Fruit fly (Drosophila melanogaster): Measurements from ENCODE around the gene ema.

The ema gene

DNA sequence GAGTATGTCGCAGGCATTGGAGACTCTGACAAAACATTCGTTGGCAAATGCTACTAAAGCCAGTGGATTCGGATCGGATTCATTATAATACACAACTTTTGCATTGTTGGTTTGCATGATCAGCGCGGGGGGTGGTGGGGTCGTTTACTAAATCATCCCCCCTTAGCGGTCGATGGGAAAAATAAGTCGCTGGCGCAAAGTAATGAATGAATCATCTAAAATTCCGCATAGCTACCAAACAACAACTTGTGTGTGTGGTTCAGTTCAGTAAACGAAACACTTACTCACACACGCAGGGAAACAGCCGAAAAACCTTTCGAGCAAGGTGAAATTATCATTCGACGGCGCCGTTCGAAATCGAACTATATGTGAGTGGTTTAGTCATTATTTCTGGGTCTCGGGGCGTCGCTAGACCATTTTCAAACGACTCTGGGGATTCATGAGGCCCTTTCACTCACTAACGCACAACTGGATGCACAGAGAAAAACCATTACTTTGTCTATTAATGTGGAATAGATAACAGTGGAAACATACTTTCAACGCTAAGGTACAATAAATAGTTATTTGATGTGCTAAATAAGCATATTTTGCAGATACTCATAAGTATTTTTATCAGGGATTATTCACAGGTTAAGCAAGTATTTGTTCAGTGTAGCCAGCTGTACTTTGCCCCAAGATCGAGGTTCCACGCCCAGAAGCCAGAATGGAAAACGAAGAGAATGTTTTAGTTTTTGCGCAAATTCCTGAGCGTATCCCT, 7.1 kb upstream of the ema start:
- TF ChIP-seq OdsH (GFP tag; optimal IDR thresholded peaks at IDR 0.05) (no peak), rgr (GFP tag; optimal IDR thresholded peaks at IDR 0.05) (peak; percentile 31), Jra (GFP tag; optimal IDR thresholded peaks at IDR 0.05) (no peak), pan (optimal IDR thresholded peaks at IDR 0.05) (no peak), Hnf4 (GFP tag; optimal IDR thresholded peaks at IDR 0.05) (peak; percentile 49), br (GFP tag; optimal IDR thresholded peaks at IDR 0.05) (no peak), psq (GFP tag; optimal IDR thresholded peaks at IDR 0.05) (no peak), woc (GFP tag; optimal IDR thresholded peaks at IDR 0.05) (no peak), Hr83 (GFP tag; optimal IDR thresholded peaks at IDR 0.05; ENCODE audit: poor library complexity, severe bottlenecking) (no peak), sv (GFP tag; optimal IDR thresholded peaks at IDR 0.05) (peak; percentile 40), dmrt93B (GFP tag; optimal IDR thresholded peaks at IDR 0.05) (no peak), h (GFP tag; optimal IDR thresholded peaks at IDR 0.05) (no peak), Mio (GFP tag; optimal IDR thresholded peaks at IDR 0.05) (no peak)

DNA sequence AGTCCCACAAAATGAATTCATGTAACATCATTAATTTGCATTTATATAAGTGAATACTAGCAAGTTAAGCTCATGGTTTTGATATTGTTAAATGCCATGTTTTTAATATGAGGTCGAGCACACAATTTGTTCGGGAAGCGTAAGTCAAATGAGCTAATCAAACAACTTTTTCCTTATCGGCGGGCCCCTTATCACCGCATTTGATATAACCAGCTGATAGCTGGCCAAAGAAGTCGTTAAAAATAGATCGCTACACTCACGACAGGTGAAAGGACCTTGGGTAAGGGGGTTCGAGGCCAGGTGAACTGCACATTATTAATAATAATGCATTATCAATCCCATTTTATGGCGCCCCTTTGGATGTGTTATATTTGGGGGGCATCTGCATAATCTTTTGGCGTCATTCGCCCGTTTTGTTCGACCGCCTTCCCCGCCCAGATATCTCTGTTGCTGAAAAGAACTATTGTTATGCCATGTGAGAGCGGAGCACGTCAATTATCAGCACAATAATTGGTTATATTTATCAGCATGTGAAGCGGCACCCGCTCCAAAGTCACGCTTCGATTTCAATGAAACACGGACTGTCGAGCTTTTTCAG, 6.1 kb upstream of the ema start:
- TF ChIP-seq Vsx2 (GFP tag; optimal IDR thresholded peaks at IDR 0.05; ENCODE audit: partially characterized antibody) (peak; percentile 75), OdsH (GFP tag; optimal IDR thresholded peaks at IDR 0.05) (no peak), Rel (GFP tag; optimal IDR thresholded peaks at IDR 0.05) (no peak), Rel (tag; optimal IDR thresholded peaks at IDR 0.05) (peak; percentile 58)

DNA sequence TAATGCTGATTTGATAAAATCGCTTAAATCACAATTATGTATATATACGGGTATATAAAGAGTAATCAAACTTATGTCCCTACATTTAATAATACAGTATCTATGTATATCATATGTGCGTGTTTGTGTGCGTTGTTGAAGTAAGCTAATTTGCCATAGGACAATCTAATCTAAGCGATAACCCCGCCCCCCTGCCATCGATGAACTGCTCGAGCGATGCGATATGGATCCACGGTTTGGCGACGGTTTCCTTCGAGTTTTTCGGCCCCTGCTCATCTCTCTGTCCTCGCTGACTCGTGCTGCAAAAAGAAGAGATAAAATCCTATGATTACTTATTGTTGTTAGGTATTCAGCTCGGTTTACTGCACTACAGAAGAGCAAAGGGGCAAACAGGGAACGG, 5.4 kb upstream of the ema start:
- TF ChIP-seq woc (GFP tag; optimal IDR thresholded peaks at IDR 0.05) (no peak), ey (GFP tag; optimal IDR thresholded peaks at IDR 0.05) (no peak), dl (GFP tag; optimal IDR thresholded peaks at IDR 0.05; ENCODE audit: insufficient read depth in 1 of 2, partially characterized antibody in 2 of 2) (no peak), fru (GFP tag; optimal IDR thresholded peaks at IDR 0.05) (peak; percentile 2), Rel (GFP tag; optimal IDR thresholded peaks at IDR 0.05) (no peak), Rel (tag; optimal IDR thresholded peaks at IDR 0.05) (peak; percentile 79), sv (GFP tag; optimal IDR thresholded peaks at IDR 0.05) (no peak), h (GFP tag; optimal IDR thresholded peaks at IDR 0.05) (peak; percentile 38), psq (GFP tag; optimal IDR thresholded peaks at IDR 0.05) (no peak), GATAd (GFP tag; optimal IDR thresholded peaks at IDR 0.05) (no peak), brk (GFP tag; optimal IDR thresholded peaks at IDR 0.05) (no peak), jim (GFP tag; optimal IDR thresholded peaks at IDR 0.05) (no peak), Vsx2 (GFP tag; optimal IDR thresholded peaks at IDR 0.05; ENCODE audit: partially characterized antibody) (peak; percentile 99), tai (GFP tag; optimal IDR thresholded peaks at IDR 0.05) (peak; percentile 2), br (GFP tag; optimal IDR thresholded peaks at IDR 0.05) (no peak), Myc (optimal IDR thresholded peaks at IDR 0.05) (no peak), Dfd (GFP tag; optimal IDR thresholded peaks at IDR 0.05) (no peak), sage (GFP tag; optimal IDR thresholded peaks at IDR 0.05) (no peak), HLH106 (tag; optimal IDR thresholded peaks at IDR 0.05) (no peak), N (GFP tag; optimal IDR thresholded peaks at IDR 0.05) (no peak), Hnf4 (GFP tag; optimal IDR thresholded peaks at IDR 0.05) (no peak)

DNA sequence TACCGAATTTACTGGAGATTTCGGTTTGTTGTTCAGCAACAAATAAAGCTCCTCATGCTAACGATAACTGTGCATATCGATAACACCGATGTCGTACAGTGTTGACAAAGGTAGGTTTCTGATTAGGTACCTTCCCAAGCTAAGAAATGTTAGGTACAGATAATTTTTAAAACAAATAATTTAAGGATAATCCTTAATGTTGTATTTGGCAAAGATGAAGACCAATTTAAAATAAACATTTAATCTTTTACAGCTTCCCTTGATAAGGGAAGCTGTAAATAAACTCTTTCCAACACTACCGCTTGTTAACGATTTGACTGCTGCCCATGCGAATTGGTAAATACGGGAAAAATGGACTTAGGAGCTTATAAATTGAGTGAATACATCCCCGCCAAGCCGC, 1.5 kb upstream of the ema start, which contains the start of the genes Ttc1 and CG14882:
Gene Ttc1, minus strand, starts transcription at position 71 of the 400 bp plus-strand sequence.
Gene CG14882, plus strand, starts transcription at position 271 of the 400 bp plus-strand sequence.
- peak; percentile 54 to 95 for TF ChIP-seq foxo (GFP tag; optimal IDR thresholded peaks at IDR 0.05)
- no peak for TF ChIP-seq dmrt93B (GFP tag; optimal IDR thresholded peaks at IDR 0.05)
- no peak for TF ChIP-seq lola (GFP tag; optimal IDR thresholded peaks at IDR 0.05)
- peak; percentile 27 for TF ChIP-seq dsf (GFP tag; optimal IDR thresholded peaks at IDR 0.05; ENCODE audit: borderline replicate concordance)
- TF ChIP-seq brk (GFP tag; optimal IDR thresholded peaks at IDR 0.05): no peak
- peak; percentile 83 for TF ChIP-seq psq (GFP tag; optimal IDR thresholded peaks at IDR 0.05)
- peak; percentile 92 for TF ChIP-seq br (GFP tag; optimal IDR thresholded peaks at IDR 0.05)
- TF ChIP-seq ey (GFP tag; optimal IDR thresholded peaks at IDR 0.05): peak; percentile 91
- TF ChIP-seq woc (GFP tag; optimal IDR thresholded peaks at IDR 0.05): peak; percentile 86
- peak; percentile 80 for TF ChIP-seq Myc (optimal IDR thresholded peaks at IDR 0.05)
- peak; percentile 75 for TF ChIP-seq Sp1 (GFP tag; optimal IDR thresholded peaks at IDR 0.05)
- TF ChIP-seq Abd-B (GFP tag; optimal IDR thresholded peaks at IDR 0.05): no peak
- TF ChIP-seq Hr78 (GFP tag; optimal IDR thresholded peaks at IDR 0.05): no peak
- TF ChIP-seq Rel (GFP tag; optimal IDR thresholded peaks at IDR 0.05): no peak
- peak; percentile 24 for TF ChIP-seq Rel (tag; optimal IDR thresholded peaks at IDR 0.05)
- no peak for TF ChIP-seq usp (GFP tag; optimal IDR thresholded peaks at IDR 0.05)
- TF ChIP-seq GATAd (GFP tag; optimal IDR thresholded peaks at IDR 0.05): no peak
- peak; percentile 93 for TF ChIP-seq fru (GFP tag; optimal IDR thresholded peaks at IDR 0.05)
- no peak for TF ChIP-seq Mio (GFP tag; optimal IDR thresholded peaks at IDR 0.05)
- TF ChIP-seq Dfd (GFP tag; optimal IDR thresholded peaks at IDR 0.05): no peak
- TF ChIP-seq h (GFP tag; optimal IDR thresholded peaks at IDR 0.05): peak; percentile 93
- no peak for TF ChIP-seq dl (GFP tag; optimal IDR thresholded peaks at IDR 0.05; ENCODE audit: insufficient read depth in 1 of 2, partially characterized antibody in 2 of 2)
- TF ChIP-seq Jra (GFP tag; optimal IDR thresholded peaks at IDR 0.05): peak; percentile 94
- TF ChIP-seq tai (GFP tag; optimal IDR thresholded peaks at IDR 0.05): no peak
- TF ChIP-seq CrebA (GFP tag; optimal IDR thresholded peaks at IDR 0.05; ENCODE audit: borderline replicate concordance): no peak
- TF ChIP-seq Vsx2 (GFP tag; optimal IDR thresholded peaks at IDR 0.05; ENCODE audit: partially characterized antibody): no peak
- no peak for TF ChIP-seq sage (GFP tag; optimal IDR thresholded peaks at IDR 0.05)
- TF ChIP-seq CG32264 (GFP tag; optimal IDR thresholded peaks at IDR 0.05): peak; percentile 56
- TF ChIP-seq pan (optimal IDR thresholded peaks at IDR 0.05): no peak
- peak; percentile 96 for TF ChIP-seq rgr (GFP tag; optimal IDR thresholded peaks at IDR 0.05)
- TF ChIP-seq HLH106 (tag; optimal IDR thresholded peaks at IDR 0.05): peak; percentile 77
- no peak for TF ChIP-seq Hnf4 (GFP tag; optimal IDR thresholded peaks at IDR 0.05)
- peak; percentile 87 for TF ChIP-seq sv (GFP tag; optimal IDR thresholded peaks at IDR 0.05)
- TF ChIP-seq jim (GFP tag; optimal IDR thresholded peaks at IDR 0.05): no peak

Data from whole organism, wandering third instar larva.